Fruit fly (Drosophila melanogaster): ENCODE results near the gene CG46394.

dm6 chr3L:11648410-11648809 is 48.2 kb downstream of the CG46394 start, which contains the start of the genes RIOK1 and Polr3H:
- peak; percentile 35 for TF ChIP-seq toe (GFP tag; optimal IDR thresholded peaks at IDR 0.05)
- TF ChIP-seq CG11617 (GFP tag; optimal IDR thresholded peaks at IDR 0.05): peak; percentile 72
- TF ChIP-seq tj (GFP tag; optimal IDR thresholded peaks at IDR 0.05): peak; percentile 11
- TF ChIP-seq Mnt (GFP tag; optimal IDR thresholded peaks at IDR 0.05): peak; percentile 99
- TF ChIP-seq CG7101 (tag; optimal IDR thresholded peaks at IDR 0.05): peak; percentile 53

Data from whole organism, adult.